Worm (Caenorhabditis elegans) whole organism, mixed stage, embryonic: ENCODE measurements around the gene Y11D7A.10.

Experiments
- hlh-1 ChIP-seq: fragments of 150-350 bp; optimal IDR thresholded peaks from 2 replicates; lab custom pipeline; 2014; ENCODE audit warnings: missing biosample characterization, missing genetic modification reagents, missing genetic modification characterization
- mab-5 ChIP-seq: fragments of 150-350 bp; optimal IDR thresholded peaks from 2 replicates; lab custom pipeline; 2014; ENCODE audit warnings: missing biosample characterization, missing genetic modification characterization
- nhr-76 ChIP-seq: sonication (generic microtip); optimal IDR thresholded peaks from 2 replicates; lab custom pipeline; 2017; ENCODE audit warnings: missing biosample characterization, missing genetic modification characterization
- unc-39 ChIP-seq: fragments of 150-350 bp; optimal IDR thresholded peaks from 2 replicates; lab custom pipeline; 2014; ENCODE audit warnings: missing biosample characterization, missing genetic modification characterization
- ztf-11 ChIP-seq: fragments of 150-350 bp; optimal IDR thresholded peaks from 2 replicates; lab custom pipeline; 2014; ENCODE audit warnings: missing biosample characterization, missing genetic modification characterization

ce11 chrIV:9263812-9264320, 4.3 kb upstream of the Y11D7A.10 start, which contains the start of gene flh-1:
- TF ChIP-seq ztf-11 (tag; lab: Kevin White, UChicago) (peak; percentile 37), hlh-1 (tag; lab: Kevin White, UChicago) (peak; percentile 64), mab-5 (tag; lab: Kevin White, UChicago) (no peak), unc-39 (no peak), nhr-76 (tag; lab: Kevin White, UChicago) (no peak)
